Fruit fly (Drosophila melanogaster) S2 (cell line): ENCODE measurements around the gene CG45060.

Experiments used
- CG8478 ChIP-seq: fragments of >200 bp; optimal IDR thresholded peaks from 2 replicates; lab custom pipeline; 2018
- CTCF ChIP-seq, 2 experiments: fragments of >200 bp; optimal IDR thresholded peaks; 2 replicates each; lab custom pipeline; 2018

Gene CG45060

DNA sequence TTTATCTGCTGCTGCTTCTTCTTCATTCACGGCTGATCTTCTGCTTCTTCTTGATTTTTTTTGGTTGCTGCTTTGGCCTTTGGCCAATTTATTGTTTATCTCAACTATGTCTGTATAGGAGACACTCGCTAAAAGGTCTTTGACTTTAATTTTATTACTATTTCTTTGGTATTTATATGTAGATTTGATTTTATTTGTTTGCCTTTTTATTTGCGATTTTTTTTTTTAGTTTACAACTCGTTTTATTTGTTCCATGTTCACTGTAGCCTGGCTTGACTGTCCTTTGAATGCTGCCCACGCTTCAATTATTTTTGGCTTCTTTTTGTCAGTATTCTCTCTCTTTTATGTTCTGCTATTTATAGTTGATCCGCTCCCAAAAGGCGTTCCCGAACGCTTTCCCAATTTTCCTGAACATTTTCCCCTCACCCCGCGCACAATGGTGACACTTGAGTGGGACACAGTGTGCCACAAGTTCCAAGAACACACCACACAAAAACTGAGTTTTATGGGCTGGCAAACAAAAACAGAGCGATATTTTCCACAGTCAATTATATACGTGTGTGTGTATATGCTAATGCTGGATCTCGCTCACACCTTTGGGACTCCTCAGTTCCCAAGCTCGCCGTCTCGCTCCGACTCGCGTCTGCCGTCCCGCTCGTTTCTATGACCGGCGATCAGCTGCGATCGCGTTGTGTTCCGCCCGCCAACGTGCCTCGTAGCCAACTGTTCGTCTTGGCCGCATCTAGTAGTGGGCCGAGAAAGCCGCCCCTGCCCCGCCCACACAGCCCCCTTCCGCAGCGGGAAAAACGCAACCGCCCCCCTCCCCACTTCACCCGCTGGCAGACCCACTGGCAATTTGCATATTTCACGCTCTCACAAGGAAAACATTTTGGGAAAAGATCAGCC lies 7.8 kb upstream of the CG45060 start, which contains the start of gene CG15247:
Gene CG15247 (minus strand): TSS at position 725 of the 906 bp plus-strand sequence.
- TF ChIP-seq CG8478: no peak
- TF ChIP-seq CTCF (optimal IDR thresholded peaks at IDR 0.05; lab: Kevin White, UChicago): no peak

DNA sequence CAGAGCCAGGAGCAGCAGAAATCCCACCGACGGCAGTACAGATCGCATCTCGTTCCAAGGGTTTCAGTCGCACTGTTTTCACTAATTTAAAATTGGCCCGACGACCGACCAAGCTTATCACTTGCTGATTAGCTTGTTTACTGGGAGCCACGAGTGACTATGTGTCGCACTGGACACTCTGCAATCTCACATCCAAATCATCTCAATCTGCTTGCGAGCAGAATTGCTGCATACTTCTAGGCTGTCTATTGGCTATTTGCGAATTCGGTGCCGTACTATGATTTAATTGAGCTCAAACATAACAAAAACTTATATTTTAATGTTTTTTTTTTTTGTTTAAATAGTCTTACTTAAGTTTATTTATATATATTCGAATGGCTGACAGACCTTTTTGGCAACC lies 5.5 kb upstream of the CG45060 start, which contains the start of gene CG32695:
Gene CG32695 (minus strand): TSS at position 141 of the 400 bp plus-strand sequence.
- TF ChIP-seq CG8478 (no peak), CTCF (optimal IDR thresholded peaks at IDR 0.05; lab: Kevin White, UChicago) (no peak)

DNA sequence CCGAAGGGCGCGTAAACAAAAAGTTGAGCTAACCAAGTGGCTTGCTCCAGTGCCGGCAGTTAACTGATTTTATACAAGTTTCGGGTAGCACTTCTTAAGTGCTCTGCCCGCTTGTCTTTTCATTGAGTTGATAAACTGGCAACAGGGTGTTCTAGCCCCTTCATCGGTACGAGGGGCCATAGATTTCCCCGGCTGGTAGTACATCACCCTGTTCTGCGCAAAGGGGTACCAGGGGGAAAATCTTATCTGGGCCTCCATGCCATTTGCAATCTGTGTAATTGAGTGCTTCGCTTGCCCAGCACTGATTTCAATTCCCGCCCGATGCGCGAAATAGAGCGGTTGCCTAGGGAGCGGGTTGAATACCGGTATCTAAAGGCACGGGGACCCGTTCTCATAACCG lies 3.3 kb upstream of the CG45060 start, which contains the start of gene CG45061:
Gene CG45061 (minus strand): TSS at position 71 of the 400 bp plus-strand sequence.
- no peak for TF ChIP-seq CTCF (optimal IDR thresholded peaks at IDR 0.05; lab: Kevin White, UChicago)
- TF ChIP-seq CG8478: no peak

DNA sequence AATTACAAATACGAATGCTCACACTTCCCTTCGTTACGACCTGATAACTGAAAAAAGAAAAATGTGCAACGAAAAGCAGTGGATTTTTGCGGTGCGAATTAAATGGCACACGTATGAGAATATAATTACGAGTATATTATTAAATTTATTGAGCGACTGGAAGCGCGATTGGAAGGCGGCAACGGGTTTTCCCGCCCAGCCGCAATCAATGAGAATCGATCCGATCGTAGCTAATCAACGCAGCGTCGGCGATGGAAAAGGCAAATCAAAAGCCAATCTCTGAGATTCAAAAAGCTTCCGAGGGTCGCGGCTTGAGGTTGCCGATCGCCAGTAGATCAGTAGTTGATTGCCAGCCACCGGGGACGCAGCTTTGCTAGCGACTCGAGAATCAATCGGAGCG lies 3.5 kb downstream of the CG45060 start, which contains the start of gene Ser7:
Gene Ser7 (plus strand): TSS at position 352 of the 400 bp plus-strand sequence.
- TF ChIP-seq CTCF (optimal IDR thresholded peaks at IDR 0.05; lab: Kevin White, UChicago): no peak
- no peak for TF ChIP-seq CG8478

DNA sequence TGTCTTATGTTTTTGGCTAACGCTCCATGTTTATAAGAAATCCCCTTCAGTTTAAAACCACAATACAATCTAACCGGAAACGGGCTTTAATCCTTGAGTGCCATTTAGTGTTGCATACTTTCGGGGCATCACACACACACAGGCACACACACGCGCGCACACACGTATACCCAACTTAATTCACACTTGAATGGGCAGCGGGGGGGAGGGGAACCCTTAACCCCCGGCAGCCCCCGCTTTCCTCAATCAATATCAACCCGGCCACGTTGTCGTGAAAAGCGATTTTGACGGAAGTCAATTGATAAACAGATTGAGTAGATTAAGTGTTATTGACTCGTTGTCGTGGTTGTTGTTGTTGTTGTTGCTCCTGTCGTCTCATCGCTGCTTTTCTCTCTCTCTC lies 20.8 kb downstream of the CG45060 start:
- TF ChIP-seq CTCF (optimal IDR thresholded peaks at IDR 0.05; lab: Kevin White, UChicago) (no peak), CG8478 (no peak)

DNA sequence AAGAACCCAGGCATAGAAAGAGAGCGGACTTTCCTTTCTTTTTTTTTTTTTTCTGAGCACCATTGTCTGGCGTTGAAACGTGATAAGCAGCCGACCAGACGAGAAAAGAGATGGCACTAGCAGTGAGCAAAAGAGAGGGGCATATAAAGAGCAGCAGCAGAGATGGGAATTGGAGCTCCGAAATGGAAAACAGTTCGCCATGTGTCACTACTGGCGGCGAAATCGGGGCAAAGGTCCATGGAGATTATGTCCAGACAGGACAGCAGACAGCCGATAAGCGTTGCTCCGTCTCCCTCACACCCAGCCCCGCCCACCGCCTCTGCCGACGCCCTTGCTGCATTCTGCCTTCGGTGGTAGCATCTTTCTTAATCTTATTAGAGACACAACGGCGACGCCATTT lies 35.3 kb downstream of the CG45060 start:
- TF ChIP-seq CG8478 (no peak), CTCF (optimal IDR thresholded peaks at IDR 0.05; lab: Kevin White, UChicago) (no peak)

DNA sequence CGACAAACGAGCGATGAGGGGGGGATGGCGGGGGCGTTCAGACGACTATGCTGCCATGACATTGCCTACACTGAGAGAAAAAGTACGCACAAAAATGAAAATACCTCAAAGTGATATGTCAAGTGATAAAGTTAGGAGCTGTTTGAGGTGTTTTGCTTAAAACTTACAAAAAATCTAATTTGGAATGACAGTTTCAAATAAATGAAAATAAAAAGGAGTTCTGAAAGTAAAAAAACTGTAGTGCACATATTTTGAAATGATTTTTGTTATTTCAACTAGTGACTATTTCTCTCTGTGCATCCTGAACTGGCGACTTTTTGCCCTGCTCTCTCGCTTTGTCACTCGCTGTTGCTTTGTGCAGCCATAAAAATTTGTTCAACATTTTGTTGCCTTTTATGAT lies 38.5 kb downstream of the CG45060 start:
- TF ChIP-seq CTCF (optimal IDR thresholded peaks at IDR 0.05; lab: Kevin White, UChicago) (no peak), CG8478 (no peak)
